Fruit fly (Drosophila melanogaster): Measurements from ENCODE around the gene CG12111.
A peak's percentile ranks its signal among the peaks of the same experiment; 100 is the strongest.

CG12111 gene

DNA sequence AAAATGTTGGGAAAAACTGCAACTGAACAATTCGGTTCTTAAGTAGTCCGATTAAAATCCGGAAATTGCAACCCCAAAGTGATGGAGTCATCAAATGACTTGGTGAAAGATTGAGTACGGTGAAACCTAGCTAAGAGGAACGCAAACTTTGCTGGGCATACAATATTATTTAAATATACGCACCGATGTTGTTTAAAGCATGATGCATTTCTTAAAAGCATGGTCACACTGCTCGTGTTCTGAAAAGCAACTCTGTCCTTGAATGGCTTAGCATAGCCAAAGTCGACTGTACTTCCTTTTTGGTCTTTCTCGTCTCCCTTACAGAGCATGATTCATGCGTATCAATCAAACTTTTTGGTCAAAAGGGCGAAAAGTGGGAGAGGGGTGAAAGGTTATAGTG lies 34.1 kb downstream of the CG12111 start (continued):
- TF ChIP-seq sqz (GFP tag; optimal IDR thresholded peaks at IDR 0.05) (no peak), kay (GFP tag; optimal IDR thresholded peaks at IDR 0.05) (peak; percentile 23), CG8290 (GFP tag; optimal IDR thresholded peaks at IDR 0.05) (no peak), CG8290 (tag; optimal IDR thresholded peaks at IDR 0.05) (peak in 1 of 2 experiments; percentile 45), phol (tag; optimal IDR thresholded peaks at IDR 0.05) (peak; percentile 1), oc (tag; optimal IDR thresholded peaks at IDR 0.05) (no peak), Sox102F (GFP tag; optimal IDR thresholded peaks at IDR 0.05) (peak; percentile 24), CG17829 (tag; optimal IDR thresholded peaks at IDR 0.05) (no peak), PHDP (tag; optimal IDR thresholded peaks at IDR 0.05) (peak; percentile 25), pum (GFP tag; optimal IDR thresholded peaks at IDR 0.05) (peak; percentile 5), CG15269 (tag; optimal IDR thresholded peaks at IDR 0.05) (peak; percentile 18), CG14014 (GFP tag; IDR thresholded peaks at IDR 0.05) (0 out of 2 replicates have a peak, but pooled peaks have one; percentile 40), Hr78 (GFP tag; optimal IDR thresholded peaks at IDR 0.05) (peak in 1 of 2 experiments; percentile 29), nmo (GFP tag; optimal IDR thresholded peaks at IDR 0.05) (peak; percentile 4), gem (tag; optimal IDR thresholded peaks at IDR 0.05) (peak; percentile 43), CG9215 (GFP tag; IDR thresholded peaks at IDR 0.05) (0 out of 2 replicates have a peak, but pooled peaks have one; percentile 11), lov (optimal IDR thresholded peaks at IDR 0.05) (no peak), lov (GFP tag; IDR thresholded peaks at IDR 0.05) (no peak), HHEX (GFP tag; optimal IDR thresholded peaks at IDR 0.05) (peak; percentile 26), CG9932 (GFP tag; IDR thresholded peaks at IDR 0.05) (peak; percentile 50; the same call in 1 of the 2 replicates), Atf3 (GFP tag; optimal IDR thresholded peaks at IDR 0.05) (no peak), Aef1 (GFP tag; IDR thresholded peaks at IDR 0.05) (0 out of 3 replicates have a peak, but pooled peaks have one; percentile 32), CG12071 (GFP tag; optimal IDR thresholded peaks at IDR 0.05) (peak; percentile 8), gce (GFP tag; IDR thresholded peaks at IDR 0.05) (0 out of 3 replicates have a peak, but pooled peaks have one; percentile 47), bsh (GFP tag; optimal IDR thresholded peaks at IDR 0.05) (peak in 1 of 2 experiments; percentile 22), dysf (GFP tag; IDR thresholded peaks at IDR 0.05) (0 out of 3 replicates have a peak, but pooled peaks have one; percentile 49), CG34422 (GFP tag; IDR thresholded peaks at IDR 0.05) (0 out of 3 replicates have a peak, but pooled peaks have one; percentile 46), ranshi (GFP tag; IDR thresholded peaks at IDR 0.05) (peak; percentile 49; the same call in 1 of the 2 replicates), NfI (GFP tag; optimal IDR thresholded peaks at IDR 0.05) (peak; percentile 15), CG17385 (GFP tag; optimal IDR thresholded peaks at IDR 0.05) (peak; percentile 14), zfh1 (GFP tag; IDR thresholded peaks at IDR 0.05) (peak; percentile 40; the same call in 1 of the 3 replicates), CG12391 (tag; optimal IDR thresholded peaks at IDR 0.05) (peak; percentile 4), unpg (GFP tag; optimal IDR thresholded peaks at IDR 0.05) (peak; percentile 10), CG10565 (GFP tag; optimal IDR thresholded peaks at IDR 0.05) (no peak), Fer1 (GFP tag; optimal IDR thresholded peaks at IDR 0.05) (peak; percentile 44), pan (optimal IDR thresholded peaks at IDR 0.05) (no peak), pan (GFP tag; optimal IDR thresholded peaks at IDR 0.05 in 1 of 2, IDR thresholded peaks at IDR 0.05 in 1 of 2) (peak in 1 of 2 experiments; percentile 37), H2.0 (GFP tag; IDR thresholded peaks at IDR 0.05) (peak; percentile 49; the same call in 1 of the 2 replicates), trem (tag; optimal IDR thresholded peaks at IDR 0.05) (no peak), B-H1 (GFP tag; IDR thresholded peaks at IDR 0.05) (peak; percentile 14; the same call in 2 of the 3 replicates), CG11695 (GFP tag; IDR thresholded peaks at IDR 0.05) (0 out of 3 replicates have a peak, but pooled peaks have one; percentile 38), row (GFP tag; IDR thresholded peaks at IDR 0.05) (peak; percentile 65), CG17359 (tag; optimal IDR thresholded peaks at IDR 0.05) (peak; percentile 27), lab (GFP tag; optimal IDR thresholded peaks at IDR 0.05) (peak; percentile 56), stwl (tag; optimal IDR thresholded peaks at IDR 0.05) (peak; percentile 40), en (GFP tag; optimal IDR thresholded peaks at IDR 0.05) (no peak), corto (GFP tag; optimal IDR thresholded peaks at IDR 0.05) (no peak), pros (GFP tag; optimal IDR thresholded peaks at IDR 0.05) (no peak), Ada2b (GFP tag; IDR thresholded peaks at IDR 0.05) (peak; percentile 66)

Measured in whole organism, embryonic.